Worm (Caenorhabditis elegans): ENCODE data around the gene T08E11.1.

Gene T08E11.1

DNA sequence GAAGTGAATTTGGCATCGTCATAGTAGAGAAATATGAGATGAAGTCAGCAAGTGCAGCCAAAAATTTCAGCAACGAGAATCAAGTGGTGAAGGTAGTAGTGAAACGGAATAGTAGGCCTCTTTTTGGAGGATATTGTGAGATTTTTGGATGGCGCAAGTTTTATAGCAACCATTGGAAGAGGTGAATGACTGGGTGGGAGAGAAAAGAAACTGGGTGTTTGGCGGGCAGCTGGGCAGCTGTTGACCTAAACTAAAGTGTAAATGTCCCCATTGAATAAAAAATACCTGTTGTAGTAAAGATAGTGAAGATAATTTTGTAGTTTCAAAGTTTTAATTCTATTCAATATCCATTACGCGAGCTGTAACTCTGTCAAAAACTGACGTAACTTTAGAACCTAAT, 20.3 kb upstream of the T08E11.1 start:
- no peak for TF ChIP-seq ZK546.5 (tag; optimal IDR thresholded peaks at IDR 0.05)
- no peak for TF ChIP-seq egl-27 (tag; optimal IDR thresholded peaks at IDR 0.05)
- TF ChIP-seq lsy-12 (tag; optimal IDR thresholded peaks at IDR 0.05): no peak
- TF ChIP-seq elt-2 (tag; optimal IDR thresholded peaks at IDR 0.05): no peak
- TF ChIP-seq ztf-11 (tag; optimal IDR thresholded peaks at IDR 0.05): no peak

DNA sequence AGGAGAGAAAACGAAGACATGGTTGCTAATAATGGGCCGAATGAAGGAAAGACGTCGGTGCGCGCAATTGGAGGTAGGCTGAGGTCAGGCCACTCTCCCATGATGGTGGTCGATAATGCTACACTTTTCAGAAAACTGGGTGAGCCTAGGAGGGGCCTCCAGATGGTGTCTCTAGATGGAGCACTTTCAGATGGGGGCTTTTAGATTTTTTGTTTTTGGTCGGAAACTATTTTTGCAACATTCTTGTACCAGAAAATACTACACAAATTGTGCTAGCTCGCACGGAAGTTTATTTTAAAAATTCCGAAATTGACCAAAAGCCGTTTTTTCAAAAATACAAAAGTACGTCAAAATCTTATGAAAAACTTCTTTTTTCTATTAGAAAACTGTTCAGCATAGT, 18.0 kb upstream of the T08E11.1 start, which contains the start of gene fbxb-10:
Gene fbxb-10, minus strand, starts transcription at position 101 of the 400 bp plus-strand sequence.
- TF ChIP-seq daf-12 (tag; optimal IDR thresholded peaks at IDR 0.05) (no peak), nhr-76 (tag; optimal IDR thresholded peaks at IDR 0.05) (no peak), ama-1 (optimal IDR thresholded peaks at IDR 0.05) (no peak), jun-1 (tag; optimal IDR thresholded peaks at IDR 0.05) (no peak), ceh-16 (tag; optimal IDR thresholded peaks at IDR 0.05) (no peak), eor-1 (tag; optimal IDR thresholded peaks at IDR 0.05) (no peak), elt-2 (tag; optimal IDR thresholded peaks at IDR 0.05) (no peak), mml-1 (tag; optimal IDR thresholded peaks at IDR 0.05) (no peak), ZK546.5 (tag; optimal IDR thresholded peaks at IDR 0.05) (no peak), pha-4 (tag; optimal IDR thresholded peaks at IDR 0.05) (no peak), ceh-28 (tag; optimal IDR thresholded peaks at IDR 0.05) (no peak), lin-15B (tag; optimal IDR thresholded peaks at IDR 0.05) (no peak), nhr-25 (tag; optimal IDR thresholded peaks at IDR 0.05) (no peak), elt-1 (tag; optimal IDR thresholded peaks at IDR 0.05) (no peak), ztf-4 (tag; optimal IDR thresholded peaks at IDR 0.05) (no peak), egl-27 (tag; optimal IDR thresholded peaks at IDR 0.05) (no peak), nhr-43 (tag; optimal IDR thresholded peaks at IDR 0.05; ENCODE audit: poor library complexity, severe bottlenecking) (no peak), sea-2 (GFP tag; optimal IDR thresholded peaks at IDR 0.05) (no peak), nhr-28 (tag; optimal IDR thresholded peaks at IDR 0.05) (no peak), nhr-11 (tag; optimal IDR thresholded peaks at IDR 0.05) (no peak)

DNA sequence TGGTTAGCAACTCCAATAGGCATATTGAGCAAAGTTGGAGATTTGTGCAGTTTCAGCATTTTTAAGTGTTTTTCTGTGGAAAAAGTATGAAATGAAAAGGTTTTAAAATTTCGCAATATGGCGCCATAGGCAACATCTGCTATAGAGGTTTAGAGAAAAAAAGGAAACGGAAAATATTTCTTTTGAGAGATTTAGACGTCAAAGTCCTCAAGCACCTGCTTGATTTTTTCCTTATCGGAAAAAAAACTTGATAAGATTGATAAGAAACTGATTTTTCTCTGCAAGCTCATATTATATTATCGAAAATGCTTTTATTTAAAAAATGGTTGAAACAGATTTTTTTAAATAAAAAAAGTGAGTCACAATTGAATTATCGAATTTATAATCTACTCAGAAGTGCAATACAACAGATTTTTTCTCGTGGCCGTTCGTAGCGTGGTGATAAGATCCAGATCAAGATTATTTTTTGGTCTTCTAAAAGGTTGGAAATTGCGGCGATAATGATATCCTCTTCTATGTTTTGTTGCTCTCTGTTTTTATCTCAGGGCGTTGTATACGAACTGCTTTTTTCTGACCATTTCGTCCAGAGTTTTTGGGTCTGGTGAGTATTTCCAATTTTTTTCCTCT, 16.2 kb upstream of the T08E11.1 start, which contains the start of gene fbxc-19:
Gene fbxc-19, plus strand, starts transcription at position 536 of the 627 bp plus-strand sequence.
- TF ChIP-seq skn-1 (tag; optimal IDR thresholded peaks at IDR 0.05) (peak; percentile 26), pha-4 (tag; optimal IDR thresholded peaks at IDR 0.05) (peak; percentile 89), lin-39 (tag; optimal IDR thresholded peaks at IDR 0.05) (no peak), mml-1 (tag; optimal IDR thresholded peaks at IDR 0.05) (no peak), ceh-9 (tag; optimal IDR thresholded peaks at IDR 0.05) (no peak), nhr-67 (tag; optimal IDR thresholded peaks at IDR 0.05) (no peak), ceh-16 (tag; optimal IDR thresholded peaks at IDR 0.05) (no peak), daf-12 (tag; optimal IDR thresholded peaks at IDR 0.05) (no peak), nhr-23 (tag; optimal IDR thresholded peaks at IDR 0.05) (peak; percentile 62), lin-15B (tag; optimal IDR thresholded peaks at IDR 0.05) (peak; percentile 21), egl-5 (tag; optimal IDR thresholded peaks at IDR 0.05) (peak; percentile 53), tbx-2 (tag; optimal IDR thresholded peaks at IDR 0.05) (no peak), jun-1 (tag; optimal IDR thresholded peaks at IDR 0.05) (peak; percentile 85), nhr-12 (tag; optimal IDR thresholded peaks at IDR 0.05) (no peak), elt-2 (tag; optimal IDR thresholded peaks at IDR 0.05) (peak; percentile 99), nhr-43 (tag; optimal IDR thresholded peaks at IDR 0.05; ENCODE audit: poor library complexity, severe bottlenecking) (no peak), hmg-11 (tag; optimal IDR thresholded peaks at IDR 0.05) (peak; percentile 14), nhr-77 (tag; optimal IDR thresholded peaks at IDR 0.05) (peak; percentile 31), pqm-1 (tag; optimal IDR thresholded peaks at IDR 0.05) (peak; percentile 98), elt-1 (tag; optimal IDR thresholded peaks at IDR 0.05) (no peak), unc-39 (tag; optimal IDR thresholded peaks at IDR 0.05) (no peak), nhr-237 (tag; optimal IDR thresholded peaks at IDR 0.05) (no peak), nhr-76 (tag; optimal IDR thresholded peaks at IDR 0.05) (no peak), nhr-28 (tag; optimal IDR thresholded peaks at IDR 0.05) (no peak), nhr-11 (tag; optimal IDR thresholded peaks at IDR 0.05) (no peak), zag-1 (tag; optimal IDR thresholded peaks at IDR 0.05) (no peak), ama-1 (optimal IDR thresholded peaks at IDR 0.05) (no peak), ZK546.5 (tag; optimal IDR thresholded peaks at IDR 0.05) (no peak), snpc-4 (tag; optimal IDR thresholded peaks at IDR 0.05) (no peak), eor-1 (tag; optimal IDR thresholded peaks at IDR 0.05) (no peak), aly-2 (tag; optimal IDR thresholded peaks at IDR 0.05) (no peak), egl-27 (tag; optimal IDR thresholded peaks at IDR 0.05) (no peak), elt-3 (tag; optimal IDR thresholded peaks at IDR 0.05) (no peak), unc-62 (GFP tag; optimal IDR thresholded peaks at IDR 0.05) (no peak), fkh-2 (tag; optimal IDR thresholded peaks at IDR 0.05) (no peak), fkh-10 (GFP tag; optimal IDR thresholded peaks at IDR 0.05) (no peak), ceh-28 (tag; optimal IDR thresholded peaks at IDR 0.05) (peak; percentile 79), R02D3.7 (tag; optimal IDR thresholded peaks at IDR 0.05) (peak; percentile 7), lsy-12 (tag; optimal IDR thresholded peaks at IDR 0.05) (no peak), sea-2 (GFP tag; optimal IDR thresholded peaks at IDR 0.05) (no peak), fos-1 (tag; optimal IDR thresholded peaks at IDR 0.05) (no peak), ztf-11 (tag; optimal IDR thresholded peaks at IDR 0.05) (no peak), mdl-1 (tag; optimal IDR thresholded peaks at IDR 0.05) (peak; percentile 26), ceh-82 (tag; optimal IDR thresholded peaks at IDR 0.05) (no peak), ztf-4 (tag; optimal IDR thresholded peaks at IDR 0.05) (no peak)
